Worm (Caenorhabditis elegans) whole organism, late embryonic: ENCODE data around the gene F56B3.4.

Experiments
- fkh-10 ChIP-seq: fragments of 150-350 bp; optimal IDR thresholded peaks from 2 replicates; lab custom pipeline; 2014; ENCODE audit warnings: missing biosample characterization, missing genetic modification reagents, missing genetic modification characterization
- nfya-1 ChIP-seq: sonication (generic microtip); optimal IDR thresholded peaks from 2 replicates; lab custom pipeline; 2017; ENCODE audit warnings: missing genetic modification characterization, mild to moderate bottlenecking, missing compliant biosample characterization, antibody characterized with exemption, moderate library complexity
- zip-5 ChIP-seq: sonication (generic microtip); optimal IDR thresholded peaks from 2 replicates; lab custom pipeline; 2016; ENCODE audit warnings: missing genetic modification characterization, missing compliant biosample characterization

DNA sequence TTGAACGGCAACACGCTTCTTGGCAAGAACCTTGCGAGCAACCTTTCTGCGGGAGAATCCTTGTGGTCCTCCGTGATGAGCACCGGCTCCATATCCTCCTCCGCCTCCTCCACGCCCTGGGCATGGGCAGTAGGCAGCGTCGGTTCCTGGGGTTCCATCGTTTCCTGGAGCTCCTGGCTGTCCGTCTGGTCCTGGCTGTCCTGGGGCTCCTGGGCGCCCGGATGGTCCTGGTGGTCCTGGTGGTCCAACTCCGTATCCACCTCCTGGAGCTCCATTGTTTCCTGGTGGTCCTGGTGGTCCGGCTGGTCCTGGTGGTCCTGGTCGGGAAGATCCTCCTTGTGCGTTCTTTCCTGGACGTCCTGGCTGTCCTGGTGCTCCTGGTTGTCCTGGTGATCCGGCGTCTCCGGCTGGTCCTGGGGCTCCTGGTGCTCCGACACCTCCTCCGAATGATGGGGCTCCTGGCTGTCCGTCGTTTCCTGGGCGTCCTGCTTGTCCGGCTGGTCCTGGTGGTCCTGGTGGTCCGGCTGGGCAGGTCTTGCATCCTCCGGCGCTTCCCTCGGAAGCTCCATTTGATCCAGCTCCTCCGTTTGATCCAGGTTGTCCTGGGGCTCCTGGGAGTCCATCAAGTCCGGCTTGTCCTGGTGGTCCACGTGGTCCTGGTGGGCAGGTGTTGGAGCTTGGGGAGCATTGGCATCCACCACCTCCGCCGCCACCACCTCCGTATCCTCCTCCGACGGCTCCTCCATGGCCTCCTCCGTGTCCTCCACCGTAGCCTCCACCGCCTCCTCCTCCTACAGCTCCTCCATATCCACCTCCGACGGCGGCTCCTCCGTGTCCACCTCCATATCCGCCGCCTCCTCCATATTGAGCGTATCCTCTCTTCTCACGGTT lies 31.3 kb downstream of the F56B3.4 start:
- TF ChIP-seq fkh-10 (GFP tag; lab: Kevin White, UChicago), result no peak
- no peak for TF ChIP-seq zip-5
- no peak for TF ChIP-seq nfya-1 (tag; lab: Kevin White, UChicago)
